ENCODE assay signal across 2 worm cellular contexts in the genomic region with DNA sequence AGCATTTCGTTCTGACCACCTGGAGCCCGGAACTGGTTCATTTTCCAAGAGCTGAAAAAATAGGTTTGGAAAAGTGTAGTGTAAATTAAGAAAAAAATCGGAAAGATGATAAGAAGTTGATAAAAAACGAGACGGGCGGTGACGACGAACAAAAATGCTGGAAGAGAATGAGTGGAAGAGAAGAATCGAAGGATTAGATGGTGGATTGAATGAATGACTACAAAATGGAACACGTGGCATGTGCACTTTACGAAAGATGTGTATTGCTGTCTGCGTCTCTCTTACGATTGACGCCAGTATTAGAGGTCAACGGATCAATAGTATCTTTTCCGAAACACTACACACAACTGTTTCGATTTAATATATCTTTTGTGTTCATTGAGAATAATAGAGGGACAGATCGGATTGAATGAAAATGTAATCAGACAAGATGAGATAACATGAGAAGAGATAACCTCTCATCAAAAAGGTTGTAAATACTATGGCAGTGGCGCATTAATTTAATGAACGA.
TF ChIP-seq lines count a peak whose summit lies in the region.

A gene (minus strand): TSS at position 51 of the 511 bp plus-strand sequence.

TF ChIP-seq in whole organism, L1 larva, 84 proteins besides CTCF, POLR2A, EP300 and RAD21 (continued from another document):
- TF ChIP-seq snu-23 (GFP tag; optimal IDR thresholded peaks at IDR 0.05; lab: Kevin White, UChicago) (peak; percentile 65), irx-1 (tag; optimal IDR thresholded peaks at IDR 0.05; lab: Kevin White, UChicago) (no peak), elt-2 (tag; optimal IDR thresholded peaks at IDR 0.05; lab: Kevin White, UChicago) (peak; percentile 9), snpc-4 (tag; optimal IDR thresholded peaks at IDR 0.05; lab: Kevin White, UChicago) (no peak)

TF ChIP-seq in whole organism, L2 larva, 48 proteins besides CTCF, POLR2A, EP300 and RAD21 (continued from another document):
- peak; percentile 33 for TF ChIP-seq nhr-6 (tag; optimal IDR thresholded peaks at IDR 0.05; lab: Kevin White, UChicago)
- no peak for TF ChIP-seq ceh-82 (tag; optimal IDR thresholded peaks at IDR 0.05; lab: Kevin White, UChicago)
- TF ChIP-seq nhr-10 (tag; optimal IDR thresholded peaks at IDR 0.05; lab: Kevin White, UChicago): no peak
- TF ChIP-seq blmp-1 (tag; optimal IDR thresholded peaks at IDR 0.05; lab: Kevin White, UChicago; ENCODE audit: insufficient read depth): no peak
- no peak for TF ChIP-seq lin-11 (tag; optimal IDR thresholded peaks at IDR 0.05; lab: Kevin White, UChicago)
- TF ChIP-seq unc-39 (tag; optimal IDR thresholded peaks at IDR 0.05; lab: Kevin White, UChicago): no peak
- no peak for TF ChIP-seq R02D3.7 (tag; optimal IDR thresholded peaks at IDR 0.05; lab: Kevin White, UChicago)
- peak; percentile 75 for TF ChIP-seq nhr-129 (tag; optimal IDR thresholded peaks at IDR 0.05; lab: Kevin White, UChicago)
- TF ChIP-seq dmd-4 (tag; optimal IDR thresholded peaks at IDR 0.05; lab: Kevin White, UChicago): no peak
- TF ChIP-seq Y55F3AM.14 (GFP tag; optimal IDR thresholded peaks at IDR 0.05; lab: Kevin White, UChicago): no peak
- peak; percentile 40 for TF ChIP-seq fos-1 (tag; optimal IDR thresholded peaks at IDR 0.05; lab: Kevin White, UChicago)
- no peak for TF ChIP-seq elt-1 (tag; optimal IDR thresholded peaks at IDR 0.05; lab: Kevin White, UChicago)
- TF ChIP-seq ztf-4 (tag; optimal IDR thresholded peaks at IDR 0.05; lab: Kevin White, UChicago): no peak
- TF ChIP-seq skn-1 (tag; optimal IDR thresholded peaks at IDR 0.05; lab: Kevin White, UChicago): no peak
- peak; percentile 58 for TF ChIP-seq C34F6.9 (tag; optimal IDR thresholded peaks at IDR 0.05; lab: Kevin White, UChicago)
- TF ChIP-seq lin-39 (tag; optimal IDR thresholded peaks at IDR 0.05; lab: Kevin White, UChicago): no peak
